Worm (Caenorhabditis elegans) whole organism, late embryonic: ENCODE data around the gene ZK856.18.

Experiments used
- ama-1 ChIP-seq: fragments of 150-350 bp; optimal IDR thresholded peaks from 2 replicates; lab custom pipeline; 2014
- ceh-48 ChIP-seq: sonication (generic microtip); optimal IDR thresholded peaks from 2 replicates; lab custom pipeline; 2016; ENCODE audit warnings: missing genetic modification characterization, inconsistent platforms, missing compliant biosample characterization
- nhr-11 ChIP-seq: fragments of 150-350 bp; optimal IDR thresholded peaks from 2 replicates; lab custom pipeline; 2014; ENCODE audit warnings: missing biosample characterization, missing genetic modification characterization
- pag-3 ChIP-seq: sonication (generic microtip); optimal IDR thresholded peaks from 2 replicates; lab custom pipeline; 2016; ENCODE audit warnings: missing compliant biosample characterization, missing genetic modification characterization, borderline replicate concordance
- pqm-1 ChIP-seq: sonication (generic microtip); optimal IDR thresholded peaks from 2 replicates; lab custom pipeline; 2016; ENCODE audit warnings: missing genetic modification characterization, missing compliant biosample characterization
- tbx-2 ChIP-seq: sonication (generic microtip); optimal IDR thresholded peaks from 2 replicates; lab custom pipeline; 2016; ENCODE audit warnings: missing genetic modification characterization, missing compliant biosample characterization

ce11 chrV:10212027-10212426 is 26.2 kb upstream of the ZK856.18 start, which contains the start of gene zhit-3:
- TF ChIP-seq pqm-1, result no peak
- no peak for TF ChIP-seq ama-1
- TF ChIP-seq ceh-48, result no peak
- no peak for TF ChIP-seq pag-3 (tag; lab: Kevin White, UChicago)
- TF ChIP-seq nhr-11, result no peak
- TF ChIP-seq tbx-2 (tag; lab: Kevin White, UChicago), result no peak
